Fruit fly (Drosophila melanogaster): ENCODE data around the gene Or2a.

The Or2a gene

dm6 chrX:2289134-2289533 lies 43.1 kb downstream of the Or2a start:
- TF ChIP-seq CG15336 (GFP tag; IDR thresholded peaks at IDR 0.05) (peak; percentile 91), acj6 (GFP tag; optimal IDR thresholded peaks at IDR 0.05) (peak; percentile 16), lz (GFP tag; optimal IDR thresholded peaks at IDR 0.05) (no peak), salr (GFP tag; optimal IDR thresholded peaks at IDR 0.05) (peak; percentile 73 to 85), CG32006 (GFP tag; optimal IDR thresholded peaks at IDR 0.05) (peak; percentile 72), Eip93F (GFP tag; optimal IDR thresholded peaks at IDR 0.05) (no peak), Lpt (GFP tag; optimal IDR thresholded peaks at IDR 0.05) (peak; percentile 94), Smox (GFP tag; optimal IDR thresholded peaks at IDR 0.05) (no peak), Ets96B (tag; optimal IDR thresholded peaks at IDR 0.05) (peak; percentile 61), CG6792 (GFP tag; optimal IDR thresholded peaks at IDR 0.05) (no peak), CG6854 (GFP tag; optimal IDR thresholded peaks at IDR 0.05) (peak; percentile 59), CG11762 (GFP tag; optimal IDR thresholded peaks at IDR 0.05; ENCODE audit: insufficient read depth) (peak; percentile 57), Hr38 (GFP tag; optimal IDR thresholded peaks at IDR 0.05) (no peak), fd85E (GFP tag; optimal IDR thresholded peaks at IDR 0.05) (peak; percentile 33), achi (GFP tag; optimal IDR thresholded peaks at IDR 0.05) (peak; percentile 66), CG11294 (GFP tag; IDR thresholded peaks at IDR 0.05) (peak; percentile 52; the same call in 1 of the 2 replicates), fd59A (GFP tag; optimal IDR thresholded peaks at IDR 0.05) (peak; percentile 59), CG4318 (GFP tag; optimal IDR thresholded peaks at IDR 0.05) (no peak), CG10631 (GFP tag; optimal IDR thresholded peaks at IDR 0.05) (peak; percentile 48), CG16779 (tag; optimal IDR thresholded peaks at IDR 0.05) (peak; percentile 94), CG6808 (GFP tag; optimal IDR thresholded peaks at IDR 0.05) (peak; percentile 93), CG31627 (GFP tag; optimal IDR thresholded peaks at IDR 0.05) (no peak), CG11902 (GFP tag; optimal IDR thresholded peaks at IDR 0.05) (no peak), CG3032 (tag; optimal IDR thresholded peaks at IDR 0.05) (peak; percentile 65), CG6276 (GFP tag; optimal IDR thresholded peaks at IDR 0.05) (peak; percentile 96), vri (GFP tag; optimal IDR thresholded peaks at IDR 0.05) (peak; percentile 4), OdsH (GFP tag; optimal IDR thresholded peaks at IDR 0.05) (peak; percentile 29), CG8319 (GFP tag; optimal IDR thresholded peaks at IDR 0.05) (no peak), Eip78C (GFP tag) (peak; percentile 81), eg (GFP tag; IDR thresholded peaks at IDR 0.05) (peak; percentile 95), CG34406 (GFP tag; optimal IDR thresholded peaks at IDR 0.05) (peak; percentile 46), Hr39 (GFP tag; optimal IDR thresholded peaks at IDR 0.05) (no peak), cyc (GFP tag; optimal IDR thresholded peaks at IDR 0.05) (no peak), CG1621 (tag; optimal IDR thresholded peaks at IDR 0.05) (peak; percentile 83), Sox15 (GFP tag; optimal IDR thresholded peaks at IDR 0.05) (no peak), dsx (GFP tag; optimal IDR thresholded peaks at IDR 0.05; ENCODE audit: poor library complexity, severe bottlenecking) (peak; percentile 74), spab (GFP tag; optimal IDR thresholded peaks at IDR 0.05) (peak; percentile 87), CG10669 (GFP tag; optimal IDR thresholded peaks at IDR 0.05) (peak; percentile 80), fkh (GFP tag; optimal IDR thresholded peaks at IDR 0.05) (no peak), Hr4 (GFP tag; optimal IDR thresholded peaks at IDR 0.05) (peak; percentile 11), topi (GFP tag; optimal IDR thresholded peaks at IDR 0.05) (no peak), esn (GFP tag; optimal IDR thresholded peaks at IDR 0.05) (no peak), Sox14 (GFP tag; optimal IDR thresholded peaks at IDR 0.05) (peak; percentile 29), CG9139 (GFP tag; optimal IDR thresholded peaks at IDR 0.05) (peak; percentile 96), CG7368 (GFP tag; optimal IDR thresholded peaks at IDR 0.05) (peak; percentile 60), CG8632 (GFP tag; optimal IDR thresholded peaks at IDR 0.05) (peak; percentile 39), Eip75B (GFP tag; optimal IDR thresholded peaks at IDR 0.05) (peak; percentile 67), CG3919 (GFP tag; optimal IDR thresholded peaks at IDR 0.05) (peak; percentile 39), Met (GFP tag; optimal IDR thresholded peaks at IDR 0.05) (no peak), Gug (GFP tag; IDR thresholded peaks at IDR 0.05) (peak; percentile 80), Sox102F (GFP tag; optimal IDR thresholded peaks at IDR 0.05) (no peak), Ets21C (GFP tag; optimal IDR thresholded peaks at IDR 0.05) (no peak), svp (GFP tag) (peak; percentile 65)

All from whole organism, prepupa.